Fruit fly (Drosophila melanogaster) S2 (cell line): ENCODE results near the gene CG13950.

Experiments used
- CG8478 ChIP-seq: fragments of >200 bp; optimal IDR thresholded peaks from 2 replicates; lab custom pipeline; 2018
- CTCF ChIP-seq, 2 experiments: fragments of >200 bp; optimal IDR thresholded peaks; 2 replicates each; lab custom pipeline; 2018

dm6 chr2L:845341-846004 lies 14.5 kb upstream of the CG13950 start:
- TF ChIP-seq CG8478 (lab: Kevin White, UChicago): no peak
- no peak for TF ChIP-seq CTCF (optimal IDR thresholded peaks at IDR 0.05; lab: Kevin White, UChicago)
